Fruit fly (Drosophila melanogaster) whole organism, embryonic: ENCODE results near the gene Pxd.

Experiments
- Asciz ChIP-seq: fragments of 200-800 bp; sonication (Bioruptor generic); optimal IDR thresholded peaks from 2 replicates; lab custom pipeline; 2017; ENCODE audit warnings: missing biosample characterization, mild to moderate bottlenecking, missing genetic modification characterization, missing genetic modification reagents
- BEAF-32 ChIP-seq: fragments of 200-800 bp; sonication (Bioruptor generic); optimal IDR thresholded peaks from 3 replicates; lab custom pipeline; 2017; ENCODE audit warnings: missing biosample characterization, missing genetic modification characterization, mild to moderate bottlenecking, moderate library complexity, missing genetic modification reagents
- Blimp-1 ChIP-seq: fragments of 200-800 bp; sonication (Bioruptor generic); optimal IDR thresholded peaks from 3 replicates; lab custom pipeline; 2018; ENCODE audit warnings: missing biosample characterization, missing genetic modification characterization, mild to moderate bottlenecking, moderate library complexity, missing genetic modification reagents
- CG10274 ChIP-seq: fragments of 200-800 bp; sonication (Bioruptor generic); optimal IDR thresholded peaks from 3 replicates; lab custom pipeline; 2017; ENCODE audit warnings: missing biosample characterization, mild to moderate bottlenecking, missing genetic modification characterization
- CG11695 ChIP-seq: fragments of 200-800 bp; sonication (Bioruptor generic); IDR thresholded peaks from 3 replicates; pipeline ENCODE4 v1.3.6; 2022; ENCODE audit warnings: missing biosample characterization, missing genetic modification characterization
- CG14050 ChIP-seq: fragments of 200-800 bp; sonication (Bioruptor generic); IDR thresholded peaks from 3 replicates; pipeline ENCODE4 v1.3.6; 2022; ENCODE audit warnings: missing biosample characterization, missing genetic modification characterization
- CG14667 ChIP-seq: fragments of 200-800 bp; sonication (Bioruptor generic); IDR thresholded peaks from 2 replicates; pipeline ENCODE4 v1.3.6; 2022; ENCODE audit warnings: missing biosample characterization, missing genetic modification characterization
- CG15011 ChIP-seq: fragments of 200-800 bp; sonication (Bioruptor generic); optimal IDR thresholded peaks from 3 replicates; lab custom pipeline; 2018; ENCODE audit warnings: missing biosample characterization, mild to moderate bottlenecking, missing genetic modification characterization
- CG15479 ChIP-seq: fragments of 200-800 bp; sonication (Bioruptor generic); optimal IDR thresholded peaks from 3 replicates; lab custom pipeline; 2019; ENCODE audit warnings: missing biosample characterization, mild to moderate bottlenecking, missing genetic modification characterization, moderate library complexity
- CG1832 ChIP-seq: fragments of 200-800 bp; sonication (Bioruptor generic); optimal IDR thresholded peaks from 2 replicates; lab custom pipeline; 2017; ENCODE audit warnings: missing biosample characterization, mild to moderate bottlenecking, missing genetic modification characterization, inconsistent platforms
- CG18476 ChIP-seq: fragments of 200-800 bp; sonication (Bioruptor generic); optimal IDR thresholded peaks from 2 replicates; lab custom pipeline; 2016; ENCODE audit warnings: missing biosample characterization, mild to moderate bottlenecking, missing genetic modification characterization
- CG18764 ChIP-seq: fragments of 200-800 bp; sonication (Bioruptor generic); optimal IDR thresholded peaks from 3 replicates; lab custom pipeline; 2016; ENCODE audit warnings: missing biosample characterization, missing genetic modification characterization
- CG2116 ChIP-seq: fragments of 200-800 bp; sonication (Bioruptor generic); optimal IDR thresholded peaks from 3 replicates; lab custom pipeline; 2018; ENCODE audit warnings: missing biosample characterization, mild to moderate bottlenecking, missing genetic modification characterization
- CG31388 ChIP-seq: fragments of 200-800 bp; sonication (Bioruptor generic); optimal IDR thresholded peaks from 2 replicates; lab custom pipeline; 2016; ENCODE audit warnings: missing biosample characterization, missing genetic modification characterization
- CG3726 ChIP-seq: fragments of 200-800 bp; sonication (Bioruptor generic); IDR thresholded peaks from 3 replicates; pipeline ENCODE4, ENCODE4 v1.3.6; 2022; ENCODE audit warnings: missing biosample characterization, missing genetic modification characterization
- CG42726 ChIP-seq: fragments of 200-800 bp; sonication (Bioruptor generic); IDR thresholded peaks from 2 replicates; pipeline ENCODE4 v1.3.6; 2022; ENCODE audit warnings: missing biosample characterization, missing genetic modification characterization; ENCODE audit not compliant: partially characterized antibody
- CG6854 ChIP-seq: fragments of 200-800 bp; sonication (Bioruptor generic); optimal IDR thresholded peaks from 3 replicates; lab custom pipeline; 2017; ENCODE audit warnings: missing biosample characterization, mild to moderate bottlenecking, missing genetic modification characterization
- CG7556 ChIP-seq: fragments of 200-800 bp; sonication (Bioruptor generic); optimal IDR thresholded peaks from 2 replicates; lab custom pipeline; 2017; ENCODE audit warnings: missing biosample characterization, mild to moderate bottlenecking, missing genetic modification characterization
- CG8359 ChIP-seq: fragments of 200-800 bp; sonication (Bioruptor generic); optimal IDR thresholded peaks from 2 replicates; lab custom pipeline; 2017; ENCODE audit warnings: missing biosample characterization, mild to moderate bottlenecking, missing genetic modification characterization, borderline replicate concordance
- CG9727 ChIP-seq: fragments of 200-800 bp; sonication (Bioruptor generic); optimal IDR thresholded peaks from 3 replicates; lab custom pipeline; 2017; ENCODE audit warnings: missing biosample characterization, mild to moderate bottlenecking, missing genetic modification characterization
- CG9797 ChIP-seq: fragments of 200-800 bp; sonication (Bioruptor generic); optimal IDR thresholded peaks from 3 replicates; lab custom pipeline; 2018; ENCODE audit warnings: missing biosample characterization, mild to moderate bottlenecking, missing genetic modification characterization
- D19A ChIP-seq: fragments of 200-800 bp; optimal IDR thresholded peaks from 3 replicates; lab custom pipeline; 2019; ENCODE audit warnings: missing biosample characterization, mild to moderate bottlenecking, missing genetic modification characterization, moderate library complexity
- Dbx ChIP-seq: fragments of 200-800 bp; sonication (Bioruptor generic); IDR thresholded peaks from 3 replicates; pipeline ENCODE4 v1.3.6; 2022; ENCODE audit warnings: missing biosample characterization, missing genetic modification characterization
- Drgx ChIP-seq: fragments of 200-800 bp; sonication (Bioruptor generic); IDR thresholded peaks from 2 replicates; pipeline ENCODE4 v1.3.6; 2022; ENCODE audit warnings: missing biosample characterization, missing genetic modification characterization
- Hand ChIP-seq: fragments of 200-800 bp; sonication (Bioruptor generic); optimal IDR thresholded peaks from 2 replicates; lab custom pipeline; 2017; ENCODE audit warnings: mild to moderate bottlenecking, missing biosample characterization, missing genetic modification reagents, missing genetic modification characterization
- Hey ChIP-seq: fragments of 200-800 bp; sonication (Bioruptor generic); optimal IDR thresholded peaks from 3 replicates; lab custom pipeline; 2018; ENCODE audit warnings: missing biosample characterization, mild to moderate bottlenecking, missing genetic modification characterization
- Lhr ChIP-seq: fragments of 200-800 bp; sonication (Bioruptor generic); optimal IDR thresholded peaks from 3 replicates; lab custom pipeline; 2017; ENCODE audit warnings: mild to moderate bottlenecking, missing biosample characterization, missing genetic modification reagents, missing genetic modification characterization
- NC2β ChIP-seq: fragments of 200-800 bp; sonication (Bioruptor generic); optimal IDR thresholded peaks from 2 replicates; lab custom pipeline; 2016; ENCODE audit warnings: missing biosample characterization, missing genetic modification characterization
- NFAT ChIP-seq: fragments of 200-800 bp; sonication (Bioruptor generic); IDR thresholded peaks from 2 replicates; pipeline ENCODE4 v1.3.6; 2022; ENCODE audit warnings: missing biosample characterization, missing genetic modification characterization
- Opbp ChIP-seq: fragments of 200-800 bp; sonication (Bioruptor generic); IDR thresholded peaks from 3 replicates; pipeline ENCODE4 v1.3.6; 2022; ENCODE audit warnings: missing biosample characterization, missing genetic modification characterization; ENCODE audit not compliant: partially characterized antibody
- Pdp1 ChIP-seq, 2 experiments: fragments of 200-800 bp; sonication (Bioruptor generic); optimal IDR thresholded peaks; 3 replicates each; lab custom pipeline; 2016; ENCODE audit warnings: missing biosample characterization in 2 of 2, missing genetic modification characterization in 2 of 2, mild to moderate bottlenecking in 1 of 2, moderate library complexity in 1 of 2
- Scr ChIP-seq: fragments of 200-800 bp; sonication (Bioruptor generic); IDR thresholded peaks from 2 replicates; pipeline ENCODE4 v1.3.6; 2022; ENCODE audit warnings: missing biosample characterization, missing genetic modification characterization; ENCODE audit not compliant: partially characterized antibody
- ab ChIP-seq: fragments of 200-800 bp; sonication (Bioruptor generic); optimal IDR thresholded peaks from 2 replicates; lab custom pipeline; 2016; ENCODE audit warnings: missing biosample characterization, missing genetic modification characterization
- ash1 ChIP-seq: fragments of 200-800 bp; sonication (Bioruptor generic); optimal IDR thresholded peaks from 2 replicates; lab custom pipeline; 2018; ENCODE audit warnings: missing biosample characterization, mild to moderate bottlenecking, missing genetic modification characterization
- az2 ChIP-seq: fragments of 200-800 bp; sonication (Bioruptor generic); optimal IDR thresholded peaks from 3 replicates; lab custom pipeline; 2016; ENCODE audit warnings: missing biosample characterization, missing genetic modification characterization
- cg ChIP-seq: fragments of 200-800 bp; sonication (Bioruptor generic); optimal IDR thresholded peaks from 3 replicates; lab custom pipeline; 2019; ENCODE audit warnings: missing biosample characterization, mild to moderate bottlenecking, missing genetic modification characterization, moderate library complexity
- crc ChIP-seq: fragments of 200-800 bp; sonication (Bioruptor generic); optimal IDR thresholded peaks from 2 replicates; lab custom pipeline; 2016; ENCODE audit warnings: missing biosample characterization, missing genetic modification characterization
- ems ChIP-seq: fragments of 200-800 bp; sonication (Bioruptor generic); optimal IDR thresholded peaks from 3 replicates; lab custom pipeline; 2016; ENCODE audit warnings: missing biosample characterization, missing genetic modification characterization
- en ChIP-seq: fragments of 200-800 bp; sonication (Bioruptor generic); optimal IDR thresholded peaks from 2 replicates; lab custom pipeline; 2016; ENCODE audit warnings: missing biosample characterization, missing genetic modification characterization
- gce ChIP-seq: fragments of 200-800 bp; sonication (Bioruptor generic); IDR thresholded peaks from 3 replicates; pipeline ENCODE4 v1.3.6; 2022; ENCODE audit warnings: missing biosample characterization, missing genetic modification characterization
- lab ChIP-seq: fragments of 200-800 bp; sonication (Bioruptor generic); optimal IDR thresholded peaks from 3 replicates; lab custom pipeline; 2017; ENCODE audit warnings: missing biosample characterization, missing genetic modification characterization, mild to moderate bottlenecking, moderate library complexity, missing genetic modification reagents
- lilli ChIP-seq: fragments of 200-800 bp; sonication (Bioruptor generic); optimal IDR thresholded peaks from 3 replicates; lab custom pipeline; 2016; ENCODE audit warnings: missing biosample characterization, missing genetic modification characterization
- maf-S ChIP-seq: fragments of 200-800 bp; sonication (Bioruptor generic); optimal IDR thresholded peaks from 2 replicates; lab custom pipeline; 2016; ENCODE audit warnings: missing biosample characterization, missing genetic modification characterization
- nerfin-2 ChIP-seq: fragments of 200-800 bp; sonication (Bioruptor generic); IDR thresholded peaks from 2 replicates; pipeline ENCODE4 v1.3.6; 2022; ENCODE audit warnings: missing biosample characterization, missing genetic modification characterization; ENCODE audit not compliant: partially characterized antibody
- sima ChIP-seq: fragments of 200-800 bp; sonication (Bioruptor generic); optimal IDR thresholded peaks from 2 replicates; lab custom pipeline; 2016; ENCODE audit warnings: missing biosample characterization, missing genetic modification characterization
- sug ChIP-seq: fragments of 200-800 bp; optimal IDR thresholded peaks from 2 replicates; lab custom pipeline; 2019; ENCODE audit warnings: missing biosample characterization, mild to moderate bottlenecking, missing genetic modification characterization, moderate library complexity
- trh ChIP-seq: fragments of 200-800 bp; sonication (Bioruptor generic); optimal IDR thresholded peaks from 2 replicates; lab custom pipeline; 2016; ENCODE audit warnings: missing biosample characterization, missing genetic modification characterization
- unc-4 ChIP-seq: fragments of 200-800 bp; sonication (Bioruptor generic); IDR thresholded peaks from 2 replicates; pipeline ENCODE4 v1.3.6; 2022; ENCODE audit warnings: missing biosample characterization, missing genetic modification characterization; ENCODE audit not compliant: partially characterized antibody

The Pxd gene

DNA sequence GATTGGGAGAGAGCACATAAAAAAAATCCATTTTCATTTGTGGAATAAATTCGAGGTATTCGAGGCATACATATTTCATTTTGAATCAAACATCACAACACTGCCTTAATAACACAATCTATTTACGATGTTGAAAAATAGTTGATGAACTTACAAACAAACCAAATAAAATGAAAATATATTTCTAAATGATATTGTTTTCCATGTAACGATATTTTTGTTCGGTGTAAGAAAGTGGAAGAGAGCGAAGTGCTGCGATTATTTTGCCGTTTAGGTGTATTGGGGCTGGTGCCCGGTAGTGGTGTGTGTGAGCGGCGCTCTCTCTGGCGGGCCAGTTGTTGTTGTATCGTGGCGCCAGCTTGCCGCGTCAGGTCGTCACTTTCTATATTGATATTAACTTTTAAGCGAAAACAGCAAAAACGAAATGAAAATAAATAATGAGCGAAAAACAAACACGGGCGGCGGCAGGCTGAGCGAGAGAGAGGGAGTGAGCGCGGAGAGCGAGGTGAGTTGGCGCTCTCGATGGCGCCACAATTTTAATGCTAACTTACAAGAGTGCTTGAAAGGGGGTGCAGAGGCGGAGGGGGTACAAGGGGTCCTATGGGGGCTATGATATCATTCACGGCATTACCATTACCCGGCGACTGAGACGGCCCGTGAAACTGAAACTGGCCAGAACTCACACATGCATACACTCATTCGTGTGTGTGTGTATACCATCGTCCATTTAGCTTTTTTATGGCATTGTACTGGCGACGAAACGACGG lies 50.8 kb downstream of the Pxd start (continued):
- peak; percentile 84 for TF ChIP-seq crc (GFP tag; lab: Kevin White, UChicago)
- TF ChIP-seq az2: peak; percentile 96
- peak; percentile 88 for TF ChIP-seq CG15011 (GFP tag; lab: Kevin White, UChicago)
- no peak for TF ChIP-seq nerfin-2
- peak; percentile 84 for TF ChIP-seq CG14050
- TF ChIP-seq en: peak; percentile 76
- peak; percentile 97 for TF ChIP-seq CG7556 (GFP tag; lab: Kevin White, UChicago)
- TF ChIP-seq trh: peak; percentile 58
- peak; percentile 92 for TF ChIP-seq Drgx (GFP tag; lab: Robert Waterston, UW)
- peak; percentile 89 for TF ChIP-seq ems (GFP tag; lab: Kevin White, UChicago)
- TF ChIP-seq lilli: peak; percentile 97
- peak; percentile 76 for TF ChIP-seq Hey
- TF ChIP-seq CG14667: peak; percentile 78
- TF ChIP-seq Lhr: peak; percentile 65
- TF ChIP-seq Hand (GFP tag; lab: Kevin White, UChicago): peak; percentile 93
- TF ChIP-seq CG10274 (GFP tag; lab: Kevin White, UChicago): peak; percentile 64
- TF ChIP-seq CG18476 (GFP tag; lab: Kevin White, UChicago): peak; percentile 89
- TF ChIP-seq sima: peak; percentile 76
- TF ChIP-seq Blimp-1 (GFP tag; lab: Kevin White, UChicago): peak; percentile 91
- TF ChIP-seq CG6854: peak; percentile 88
- peak; percentile 95 for TF ChIP-seq Asciz (GFP tag; lab: Kevin White, UChicago)
- TF ChIP-seq CG31388: peak; percentile 75
- TF ChIP-seq ab (GFP tag; lab: Kevin White, UChicago): peak; percentile 60
- peak; percentile 89 for TF ChIP-seq maf-S (GFP tag; lab: Kevin White, UChicago)
- TF ChIP-seq gce (GFP tag; lab: Robert Waterston, UW): peak; percentile 40; the same call in 1 of the 3 replicates
- peak; percentile 66 for TF ChIP-seq CG2116 (GFP tag; lab: Kevin White, UChicago)
- TF ChIP-seq CG3726 (GFP tag; lab: Robert Waterston, UW): peak; percentile 82
- TF ChIP-seq Scr (GFP tag; lab: Robert Waterston, UW): 0 out of 2 replicates have a peak, but pooled peaks have one; percentile 9
- TF ChIP-seq cg (GFP tag; lab: Kevin White, UChicago): peak; percentile 87
- peak; percentile 79 for TF ChIP-seq CG18764
- no peak for TF ChIP-seq unc-4 (GFP tag; lab: Robert Waterston, UW)
- no peak for TF ChIP-seq CG42726 (GFP tag; lab: Robert Waterston, UW)
- TF ChIP-seq sug: peak; percentile 78
- TF ChIP-seq CG1832: peak; percentile 16
- peak; percentile 91 for TF ChIP-seq D19A (tag; lab: Kevin White, UChicago)
- peak; percentile 83 to 92 for TF ChIP-seq Pdp1 (GFP tag; optimal IDR thresholded peaks at IDR 0.05; lab: Kevin White, UChicago)
- no peak for TF ChIP-seq BEAF-32 (GFP tag; lab: Kevin White, UChicago)
- TF ChIP-seq CG8359 (GFP tag; lab: Kevin White, UChicago): peak; percentile 80
- TF ChIP-seq ash1 (GFP tag; lab: Kevin White, UChicago): peak; percentile 70
- peak; percentile 80 for TF ChIP-seq NFAT (GFP tag; lab: Robert Waterston, UW)
- peak; percentile 93 for TF ChIP-seq CG9727 (GFP tag; lab: Kevin White, UChicago)
- TF ChIP-seq CG9797 (GFP tag; lab: Kevin White, UChicago): peak; percentile 34
- peak; percentile 95 for TF ChIP-seq lab (GFP tag; lab: Kevin White, UChicago)
- no peak for TF ChIP-seq CG15479
- TF ChIP-seq CG11695 (GFP tag; lab: Robert Waterston, UW): peak; percentile 92
- TF ChIP-seq NC2β (GFP tag; lab: Kevin White, UChicago): peak; percentile 93
- peak; percentile 73 for TF ChIP-seq Dbx (GFP tag; lab: Robert Waterston, UW)
- 0 out of 3 replicates have a peak, but pooled peaks have one; percentile 37 for TF ChIP-seq Opbp (GFP tag; lab: Robert Waterston, UW)
